Fruit fly (Drosophila melanogaster): ENCODE results near the gene Gr28b.
A peak's percentile ranks its signal among the peaks of the same experiment; 100 is the strongest.

Gr28b gene

dm6 chr2L:7436492-7437324 lies 25.3 kb downstream of the Gr28b start (continued):
- TF ChIP-seq Fer2 (tag; optimal IDR thresholded peaks at IDR 0.05): peak; percentile 71
- TF ChIP-seq br (optimal IDR thresholded peaks at IDR 0.05): no peak
- no peak for TF ChIP-seq Ravus (GFP tag; IDR thresholded peaks at IDR 0.05)
- peak; percentile 90 for TF ChIP-seq sob (GFP tag; IDR thresholded peaks at IDR 0.05)
- TF ChIP-seq kni (GFP tag; optimal IDR thresholded peaks at IDR 0.05): peak; percentile 58
- TF ChIP-seq unpg (GFP tag; optimal IDR thresholded peaks at IDR 0.05): peak; percentile 54
- TF ChIP-seq pfk (GFP tag; optimal IDR thresholded peaks at IDR 0.05): peak; percentile 47
- TF ChIP-seq danr (GFP tag; IDR thresholded peaks at IDR 0.05): peak; percentile 69; the same call in 1 of the 2 replicates
- peak; percentile 85 for TF ChIP-seq CG11247 (GFP tag; IDR thresholded peaks at IDR 0.05)
- peak; percentile 39 for TF ChIP-seq Dip3 (GFP tag; optimal IDR thresholded peaks at IDR 0.05)
- peak; percentile 19 for TF ChIP-seq CG14710 (tag; optimal IDR thresholded peaks at IDR 0.05)
- TF ChIP-seq Hmx (GFP tag; optimal IDR thresholded peaks at IDR 0.05): no peak
- TF ChIP-seq CG8089 (GFP tag; optimal IDR thresholded peaks at IDR 0.05): peak; percentile 54
- TF ChIP-seq dm (GFP tag; optimal IDR thresholded peaks at IDR 0.05): peak; percentile 40
- TF ChIP-seq so (GFP tag; IDR thresholded peaks at IDR 0.05): peak; percentile 79; the same call in 2 of the 3 replicates
- peak; percentile 5 for TF ChIP-seq Abd-B (GFP tag; optimal IDR thresholded peaks at IDR 0.05)
- peak; percentile 47 for TF ChIP-seq crc (GFP tag; optimal IDR thresholded peaks at IDR 0.05)
- TF ChIP-seq CG7839 (tag; optimal IDR thresholded peaks at IDR 0.05): peak; percentile 40
- TF ChIP-seq odd (GFP tag; optimal IDR thresholded peaks at IDR 0.05): peak; percentile 41
- peak; percentile 14 for TF ChIP-seq Xbp1 (GFP tag; optimal IDR thresholded peaks at IDR 0.05)
- TF ChIP-seq CG8388 (GFP tag; optimal IDR thresholded peaks at IDR 0.05): peak; percentile 3
- no peak for TF ChIP-seq CG1832 (GFP tag; optimal IDR thresholded peaks at IDR 0.05)
- peak; percentile 69; the same call in 1 of the 2 replicates for TF ChIP-seq HLH3B (GFP tag; IDR thresholded peaks at IDR 0.05)
- no peak for TF ChIP-seq CG6272 (GFP tag; IDR thresholded peaks at IDR 0.05)
- no peak for TF ChIP-seq Hr78 (GFP tag; optimal IDR thresholded peaks at IDR 0.05)
- TF ChIP-seq CG12219 (GFP tag; optimal IDR thresholded peaks at IDR 0.05): peak; percentile 47
- no peak for TF ChIP-seq hth (optimal IDR thresholded peaks at IDR 0.05)
- TF ChIP-seq CG9797 (GFP tag; optimal IDR thresholded peaks at IDR 0.05): no peak
- TF ChIP-seq HmgZ (tag; optimal IDR thresholded peaks at IDR 0.05): peak; percentile 88
- TF ChIP-seq pb (GFP tag; optimal IDR thresholded peaks at IDR 0.05): peak; percentile 44
- TF ChIP-seq CG34422 (GFP tag; IDR thresholded peaks at IDR 0.05): peak; percentile 62; the same call in 1 of the 3 replicates
- no peak for TF ChIP-seq Neu2 (GFP tag; optimal IDR thresholded peaks at IDR 0.05; ENCODE audit: borderline replicate concordance)
- TF ChIP-seq CG16779 (GFP tag; IDR thresholded peaks at IDR 0.05): peak; percentile 43; the same call in 1 of the 2 replicates
- TF ChIP-seq E2f1 (GFP tag; IDR thresholded peaks at IDR 0.05): peak; percentile 53
- TF ChIP-seq rib (GFP tag; IDR thresholded peaks at IDR 0.05): peak; percentile 82
- TF ChIP-seq az2 (GFP tag; optimal IDR thresholded peaks at IDR 0.05): no peak
- TF ChIP-seq Taf1 (GFP tag; IDR thresholded peaks at IDR 0.05): peak; percentile 59; the same call in 1 of the 2 replicates
- TF ChIP-seq org-1 (GFP tag; optimal IDR thresholded peaks at IDR 0.05): peak; percentile 46
- TF ChIP-seq CG8281 (tag; optimal IDR thresholded peaks at IDR 0.05): peak; percentile 66
- TF ChIP-seq grau (tag; optimal IDR thresholded peaks at IDR 0.05): peak; percentile 46
- TF ChIP-seq disco-r (GFP tag; optimal IDR thresholded peaks at IDR 0.05): peak; percentile 31
- TF ChIP-seq Ada2b (GFP tag; IDR thresholded peaks at IDR 0.05): peak; percentile 37; the same call in 1 of the 2 replicates
- no peak for TF ChIP-seq mld (GFP tag; IDR thresholded peaks at IDR 0.05; ENCODE audit: partially characterized antibody)
- peak; percentile 55 for TF ChIP-seq CG6683 (GFP tag; optimal IDR thresholded peaks at IDR 0.05)
- TF ChIP-seq corto (GFP tag; optimal IDR thresholded peaks at IDR 0.05): no peak
- peak; percentile 75 for TF ChIP-seq mam (GFP tag; optimal IDR thresholded peaks at IDR 0.05)
- TF ChIP-seq CG3407 (GFP tag; optimal IDR thresholded peaks at IDR 0.05): peak; percentile 77
- no peak; the same call in 1 of the 2 replicates for TF ChIP-seq chm (GFP tag; IDR thresholded peaks at IDR 0.05)
- peak; percentile 61; the same call in 1 of the 3 replicates for TF ChIP-seq B-H1 (GFP tag; IDR thresholded peaks at IDR 0.05)
